Fruit fly (Drosophila melanogaster) S2 (cell line): Measurements from ENCODE around the gene CG13921.

Experiments
- CG8478 ChIP-seq: fragments of >200 bp; optimal IDR thresholded peaks from 2 replicates; lab custom pipeline; 2018
- CTCF ChIP-seq, 2 experiments: fragments of >200 bp; optimal IDR thresholded peaks; 2 replicates each; lab custom pipeline; 2018

DNA sequence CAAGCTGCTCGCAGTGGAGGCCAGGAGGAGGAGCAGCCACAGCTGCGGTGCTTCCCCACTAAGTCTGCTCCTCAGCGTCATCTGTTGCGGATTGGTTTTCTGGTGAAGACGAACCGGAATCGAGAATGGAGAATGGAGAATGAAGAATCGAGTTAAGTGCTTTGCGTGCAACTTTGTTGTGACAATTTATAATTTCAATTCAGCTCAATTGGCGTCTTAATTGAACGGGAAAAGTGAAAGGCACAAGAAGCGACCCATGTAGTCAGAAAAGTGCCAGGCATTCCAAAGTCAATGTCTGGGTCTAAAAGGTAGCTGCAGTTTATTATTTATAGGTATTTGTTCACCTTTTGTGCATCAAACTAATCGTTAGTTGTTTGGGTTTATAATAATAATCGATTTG lies 7.6 kb downstream of the CG13921 start:
- no peak for TF ChIP-seq CG8478
- no peak for TF ChIP-seq CTCF (optimal IDR thresholded peaks at IDR 0.05; lab: Kevin White, UChicago)
